Worm (Caenorhabditis elegans): Measurements from ENCODE around the gene delm-1.

DNA sequence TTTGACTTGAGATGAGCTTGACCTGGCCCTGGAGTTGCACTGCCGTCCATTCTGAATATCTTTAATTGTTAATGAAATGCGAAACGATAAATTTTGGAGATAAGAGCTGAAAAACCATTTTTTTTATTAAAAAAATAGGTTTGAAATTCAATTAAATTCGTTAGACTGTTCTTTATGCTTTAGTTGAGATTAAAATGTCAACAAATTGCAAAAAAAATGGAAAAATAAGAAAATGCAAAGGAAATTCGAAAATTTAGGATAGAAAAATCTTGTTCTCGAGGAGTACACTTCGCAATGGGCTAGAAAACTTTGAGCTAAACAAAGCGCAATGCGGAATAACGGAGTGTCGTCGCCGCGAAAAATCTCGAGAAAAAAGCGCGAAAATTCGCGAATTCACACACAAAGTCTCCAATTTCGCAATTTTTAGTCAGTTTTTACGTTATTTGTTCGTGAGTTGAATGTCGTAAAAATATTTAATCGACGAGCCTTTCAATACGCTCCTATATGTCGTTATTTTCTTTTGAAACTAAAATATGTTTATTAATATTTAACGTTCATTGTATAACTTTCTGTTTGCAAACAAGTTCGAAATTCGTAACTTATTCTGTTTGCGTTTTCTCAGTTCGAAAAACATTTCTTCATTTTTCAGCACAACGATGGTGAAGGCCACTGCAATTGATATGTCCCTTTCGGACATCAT lies 11.7 kb upstream of the delm-1 start, which contains the start of the genes rpb-12 and aly-2:
- TF ChIP-seq nhr-77 (tag; optimal IDR thresholded peaks at IDR 0.05) (no peak), skn-1 (tag; optimal IDR thresholded peaks at IDR 0.05) (no peak), pha-4 (GFP tag; IDR thresholded peaks at IDR 0.05) (no peak), pha-4 (tag; optimal IDR thresholded peaks at IDR 0.05) (no peak), lin-39 (tag; optimal IDR thresholded peaks at IDR 0.05) (no peak), nhr-6 (tag; optimal IDR thresholded peaks at IDR 0.05) (no peak), ctbp-1 (GFP tag; IDR thresholded peaks at IDR 0.05) (no peak), spr-3 (GFP tag; optimal IDR thresholded peaks at IDR 0.05) (no peak)

Measured in whole organism, L4 larva.